Worm (Caenorhabditis elegans): ENCODE data around the gene lgc-18.

DNA sequence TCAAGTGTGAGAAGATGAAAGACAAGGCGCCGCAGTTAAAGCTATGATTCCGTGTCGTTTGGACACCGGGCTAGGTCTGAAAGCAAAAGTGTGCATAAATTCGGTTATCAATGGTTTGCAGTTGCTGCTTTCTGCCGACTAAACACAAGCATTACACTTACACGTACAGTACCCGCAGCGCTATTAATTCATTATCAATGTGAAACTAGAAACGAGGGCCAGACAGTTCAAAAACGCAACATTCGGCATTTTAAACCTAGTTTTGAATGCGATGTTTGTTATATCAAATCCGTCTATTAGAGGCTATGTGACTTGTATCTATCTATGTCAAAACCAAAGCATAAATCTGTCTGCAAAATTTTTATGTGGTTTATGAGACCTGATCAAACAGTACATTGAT, 48.6 kb downstream of the lgc-18 start:
- TF ChIP-seq flt-1 (GFP tag; IDR thresholded peaks at IDR 0.05) (no peak), tra-4 (tag; optimal IDR thresholded peaks at IDR 0.05) (no peak), scrt-1 (GFP tag; IDR thresholded peaks at IDR 0.05) (no peak), ama-1 (optimal IDR thresholded peaks at IDR 0.05) (no peak), F13C5.2 (tag; optimal IDR thresholded peaks at IDR 0.05) (no peak), ets-7 (tag; optimal IDR thresholded peaks at IDR 0.05) (no peak), ceh-13 (GFP tag; optimal IDR thresholded peaks at IDR 0.05) (no peak), pes-1 (GFP tag; IDR thresholded peaks at IDR 0.05) (no peak), sea-1 (GFP tag; conservative IDR thresholded peaks at IDR 0.05) (no peak), ceh-36 (tag; optimal IDR thresholded peaks at IDR 0.05) (no peak)
